Worm (Caenorhabditis elegans) whole organism, L4/young adult: ENCODE measurements around the gene C33C12.11.
"Not testable (repeated sequence)": the region's sequence is repeated elsewhere in the genome, so short reads cannot be mapped to it uniquely, and the experiment has no call there.

Experiments used
- W03F9.2 ChIP-seq: fragments of 150-350 bp; optimal IDR thresholded peaks from 2 replicates; lab custom pipeline; 2014; ENCODE audit warnings: missing biosample characterization, missing genetic modification characterization
- dao-5 ChIP-seq: sonication (generic microtip); optimal IDR thresholded peaks from 2 replicates; lab custom pipeline; 2016; ENCODE audit warnings: missing genotype, missing genetic modification characterization, moderate library complexity, missing compliant biosample characterization
- him-1 ChIP-seq: sonication (generic microtip); optimal IDR thresholded peaks from 2 replicates; lab custom pipeline; 2016; ENCODE audit warnings: missing genotype, missing genetic modification reagents, missing genetic modification characterization, missing compliant biosample characterization

Gene C33C12.11

ce11 chrII:2163370-2163882 is at the start of gene C33C12.11:
Gene C33C12.11, minus strand, starts transcription at chrII:2163832.
- not testable (repeated sequence) for TF ChIP-seq him-1 (tag; lab: Kevin White, UChicago); dao-5 (tag; lab: Kevin White, UChicago); W03F9.2

- no peak for TF ChIP-seq him-1 (tag; lab: Kevin White, UChicago)
- no peak for TF ChIP-seq dao-5 (tag; lab: Kevin White, UChicago)
- TF ChIP-seq W03F9.2: no peak
Measured at ce11 chrII:2207812-2208211, 44.2 kb upstream of the C33C12.11 start, which contains the start of gene Y59C2A.1. Gene Y59C2A.1, plus strand, starts transcription at chrII:2208112.

- no peak for TF ChIP-seq dao-5 (tag; lab: Kevin White, UChicago)
- TF ChIP-seq him-1 (tag; lab: Kevin White, UChicago): no peak
- no peak for TF ChIP-seq W03F9.2
Measured at ce11 chrII:2206064-2206722, 42.6 kb upstream of the C33C12.11 start.

- TF ChIP-seq him-1 (tag; lab: Kevin White, UChicago): no peak
- no peak for TF ChIP-seq W03F9.2
- TF ChIP-seq dao-5 (tag; lab: Kevin White, UChicago): no peak
Measured at ce11 chrII:2204077-2204476, 40.4 kb upstream of the C33C12.11 start, which contains the start of gene Y59C2A.2. Gene Y59C2A.2, minus strand, starts transcription at chrII:2204137.

ce11 chrII:2202147-2202546 is 38.5 kb upstream of the C33C12.11 start:
- TF ChIP-seq W03F9.2: no peak

- no peak for TF ChIP-seq W03F9.2
- peak; percentile 7 for TF ChIP-seq him-1 (tag; lab: Kevin White, UChicago)
- no peak for TF ChIP-seq dao-5 (tag; lab: Kevin White, UChicago)
Measured at ce11 chrII:2197555-2198288, 34.1 kb upstream of the C33C12.11 start, which contains the start of gene C33C12.1. Gene C33C12.1, plus strand, starts transcription at chrII:2198238.

- TF ChIP-seq dao-5 (tag; lab: Kevin White, UChicago) (no peak), him-1 (tag; lab: Kevin White, UChicago) (no peak), W03F9.2 (no peak)
Measured at ce11 chrII:2196742-2197141, 33.1 kb upstream of the C33C12.11 start.

ce11 chrII:2195541-2195940 is 31.9 kb upstream of the C33C12.11 start:
- no peak for TF ChIP-seq W03F9.2
- TF ChIP-seq dao-5 (tag; lab: Kevin White, UChicago): no peak
- TF ChIP-seq him-1 (tag; lab: Kevin White, UChicago): no peak

ce11 chrII:2192267-2192666 is 28.6 kb upstream of the C33C12.11 start:
- TF ChIP-seq him-1 (tag; lab: Kevin White, UChicago): no peak
- no peak for TF ChIP-seq W03F9.2
- no peak for TF ChIP-seq dao-5 (tag; lab: Kevin White, UChicago)

ce11 chrII:2191383-2191782 is 27.8 kb upstream of the C33C12.11 start:
- TF ChIP-seq W03F9.2: no peak
- TF ChIP-seq him-1 (tag; lab: Kevin White, UChicago): no peak
- TF ChIP-seq dao-5 (tag; lab: Kevin White, UChicago): no peak

ce11 chrII:2190522-2190921 is 26.9 kb upstream of the C33C12.11 start:
- TF ChIP-seq W03F9.2 (no peak), dao-5 (tag; lab: Kevin White, UChicago) (no peak), him-1 (tag; lab: Kevin White, UChicago) (no peak)

ce11 chrII:2189357-2189756 is 25.7 kb upstream of the C33C12.11 start, which contains the start of gene mtq-2:
Gene mtq-2, minus strand, starts transcription at chrII:2189457.
- no peak for TF ChIP-seq dao-5 (tag; lab: Kevin White, UChicago)
- no peak for TF ChIP-seq him-1 (tag; lab: Kevin White, UChicago)
- no peak for TF ChIP-seq W03F9.2

ce11 chrII:2186730-2187129 is 23.1 kb upstream of the C33C12.11 start:
- TF ChIP-seq W03F9.2: no peak
- TF ChIP-seq dao-5 (tag; lab: Kevin White, UChicago): no peak
- TF ChIP-seq him-1 (tag; lab: Kevin White, UChicago): no peak

ce11 chrII:2186329-2186728 is 22.7 kb upstream of the C33C12.11 start, which contains the start of gene gba-2:
Gene gba-2, minus strand, starts transcription at chrII:2186434.
- TF ChIP-seq W03F9.2 (no peak), dao-5 (tag; lab: Kevin White, UChicago) (no peak), him-1 (tag; lab: Kevin White, UChicago) (no peak)
